Fruit fly (Drosophila melanogaster) whole organism, embryonic: ENCODE data around the gene Coq7.
A peak's percentile ranks its signal among the peaks of the same experiment; 100 is the strongest.

ENCODE experiments used
- Aef1 ChIP-seq: fragments of 200-800 bp; sonication (Bioruptor generic); IDR thresholded peaks from 3 replicates; pipeline ENCODE4 v1.3.6; 2022; ENCODE audit warnings: missing biosample characterization, missing genetic modification characterization
- Atf6 ChIP-seq: fragments of 200-800 bp; sonication (Bioruptor generic); IDR thresholded peaks from 2 replicates; pipeline ENCODE4 v1.3.6; 2022; ENCODE audit warnings: missing biosample characterization, missing genetic modification characterization
- CG10431 ChIP-seq: fragments of 200-800 bp; sonication (Bioruptor generic); optimal IDR thresholded peaks from 3 replicates; lab custom pipeline; 2018; ENCODE audit warnings: missing biosample characterization, mild to moderate bottlenecking, missing genetic modification characterization
- CG10543 ChIP-seq: fragments of 200-800 bp; sonication (Bioruptor generic); optimal IDR thresholded peaks from 3 replicates; lab custom pipeline; 2017; ENCODE audit warnings: missing biosample characterization, mild to moderate bottlenecking, missing genetic modification characterization, moderate library complexity
- CG11504 ChIP-seq: fragments of 200-800 bp; sonication (Bioruptor generic); optimal IDR thresholded peaks from 3 replicates; lab custom pipeline; 2019; ENCODE audit warnings: missing biosample characterization, mild to moderate bottlenecking, missing genetic modification characterization, moderate library complexity
- CG12155 ChIP-seq: fragments of 200-800 bp; sonication (Bioruptor generic); optimal IDR thresholded peaks from 3 replicates; lab custom pipeline; 2016; ENCODE audit warnings: missing biosample characterization, missing genetic modification characterization
- CG14441 ChIP-seq: fragments of 200-800 bp; sonication (Bioruptor generic); IDR thresholded peaks from 2 replicates; pipeline ENCODE4 v1.3.6; 2022; ENCODE audit warnings: missing biosample characterization, missing genetic modification characterization
- CG15073 ChIP-seq: fragments of 200-800 bp; sonication (Bioruptor generic); optimal IDR thresholded peaks from 2 replicates; lab custom pipeline; 2016; ENCODE audit warnings: missing biosample characterization, missing genetic modification characterization
- CG17802 ChIP-seq: fragments of 200-800 bp; sonication (Bioruptor generic); optimal IDR thresholded peaks from 2 replicates; lab custom pipeline; 2018; ENCODE audit warnings: missing biosample characterization, mild to moderate bottlenecking, missing genetic modification characterization, moderate library complexity
- CG30403 ChIP-seq: fragments of 200-800 bp; sonication (Bioruptor generic); optimal IDR thresholded peaks from 3 replicates; lab custom pipeline; 2016; ENCODE audit warnings: missing biosample characterization, missing genetic modification characterization
- CG31388 ChIP-seq: fragments of 200-800 bp; sonication (Bioruptor generic); optimal IDR thresholded peaks from 2 replicates; lab custom pipeline; 2016; ENCODE audit warnings: missing biosample characterization, missing genetic modification characterization
- CG34376 ChIP-seq: fragments of 200-800 bp; sonication (Bioruptor generic); optimal IDR thresholded peaks from 2 replicates; lab custom pipeline; 2018; ENCODE audit warnings: missing biosample characterization, mild to moderate bottlenecking, missing genetic modification characterization
- CG3726 ChIP-seq: fragments of 200-800 bp; sonication (Bioruptor generic); IDR thresholded peaks from 3 replicates; pipeline ENCODE4, ENCODE4 v1.3.6; 2022; ENCODE audit warnings: missing biosample characterization, missing genetic modification characterization
- CG4328 ChIP-seq: fragments of 200-800 bp; sonication (Bioruptor generic); optimal IDR thresholded peaks from 3 replicates; lab custom pipeline; 2017; ENCODE audit warnings: missing biosample characterization, missing genetic modification reagents, missing genetic modification characterization
- CG6683 ChIP-seq: fragments of 200-800 bp; sonication (Bioruptor generic); optimal IDR thresholded peaks from 2 replicates; lab custom pipeline; 2017; ENCODE audit warnings: missing biosample characterization, mild to moderate bottlenecking, missing genetic modification characterization, missing genetic modification reagents
- CG9876 ChIP-seq: fragments of 200-800 bp; sonication (Bioruptor generic); optimal IDR thresholded peaks from 2 replicates; lab custom pipeline; 2016; ENCODE audit warnings: missing biosample characterization, missing genetic modification characterization
- CoRest ChIP-seq: fragments of 200-800 bp; sonication (Bioruptor generic); optimal IDR thresholded peaks from 3 replicates; lab custom pipeline; 2018; ENCODE audit warnings: missing biosample characterization, mild to moderate bottlenecking, missing genetic modification characterization, moderate library complexity
- Dad ChIP-seq: fragments of 200-800 bp; sonication (Bioruptor generic); optimal IDR thresholded peaks from 3 replicates; lab custom pipeline; 2016; ENCODE audit warnings: missing biosample characterization, missing genetic modification characterization
- Dbx ChIP-seq: fragments of 200-800 bp; sonication (Bioruptor generic); IDR thresholded peaks from 3 replicates; pipeline ENCODE4 v1.3.6; 2022; ENCODE audit warnings: missing biosample characterization, missing genetic modification characterization
- E2f1 ChIP-seq: fragments of 200-800 bp; sonication (Bioruptor generic); IDR thresholded peaks from 2 replicates; pipeline ENCODE4 v1.3.6; 2022; ENCODE audit warnings: missing biosample characterization, missing genetic modification characterization
- Eip74EF ChIP-seq, 2 experiments: fragments of 200-800 bp in 1 of 2; fragments of >200 bp in 1 of 2; sonication (Bioruptor generic) in 1 of 2; optimal IDR thresholded peaks; 2 replicates each; lab custom pipeline; 2017 to 2019; ENCODE audit warnings: missing biosample characterization in 2 of 2, missing genetic modification characterization in 2 of 2, mild to moderate bottlenecking in 1 of 2, moderate library complexity in 1 of 2
- Fer2 ChIP-seq: fragments of 200-800 bp; sonication (Bioruptor generic); optimal IDR thresholded peaks from 2 replicates; lab custom pipeline; 2018; ENCODE audit warnings: missing biosample characterization, mild to moderate bottlenecking, missing genetic modification characterization, moderate library complexity
- HLH54F ChIP-seq: fragments of 200-800 bp; sonication (Bioruptor generic); optimal IDR thresholded peaks from 3 replicates; lab custom pipeline; 2016; ENCODE audit warnings: missing biosample characterization, missing genetic modification characterization
- Lim3 ChIP-seq: fragments of 200-800 bp; sonication (Bioruptor generic); IDR thresholded peaks from 2 replicates; pipeline ENCODE4 v1.3.6; 2022; ENCODE audit warnings: missing biosample characterization, missing genetic modification characterization
- MESR4 ChIP-seq: fragments of 200-800 bp; sonication (Bioruptor generic); optimal IDR thresholded peaks from 2 replicates; lab custom pipeline; 2018; ENCODE audit warnings: missing biosample characterization, mild to moderate bottlenecking, missing genetic modification characterization, moderate library complexity
- Mad ChIP-seq: fragments of 200-800 bp; sonication (Bioruptor generic); optimal IDR thresholded peaks from 2 replicates; lab custom pipeline; 2016; ENCODE audit warnings: missing biosample characterization, missing genetic modification characterization
- Med ChIP-seq: fragments of 200-800 bp; sonication (Bioruptor generic); peaks from one replicate; lab custom pipeline; 2016; ENCODE audit warnings: missing biosample characterization, missing genetic modification characterization, mild to moderate bottlenecking, inconsistent platforms, moderate library complexity
- NFAT ChIP-seq: fragments of 200-800 bp; sonication (Bioruptor generic); IDR thresholded peaks from 2 replicates; pipeline ENCODE4 v1.3.6; 2022; ENCODE audit warnings: missing biosample characterization, missing genetic modification characterization
- PHDP ChIP-seq: fragments of 200-800 bp; sonication (Bioruptor generic); optimal IDR thresholded peaks from 3 replicates; lab custom pipeline; 2018; ENCODE audit warnings: missing biosample characterization, mild to moderate bottlenecking, missing genetic modification characterization, moderate library complexity
- ac ChIP-seq: fragments of 200-800 bp; sonication (Bioruptor generic); optimal IDR thresholded peaks from 3 replicates; lab custom pipeline; 2017; ENCODE audit warnings: missing biosample characterization, mild to moderate bottlenecking, missing genetic modification characterization
- ara ChIP-seq: fragments of 200-800 bp; sonication (Bioruptor generic); IDR thresholded peaks from 2 replicates; pipeline ENCODE4 v1.3.6; 2022; ENCODE audit warnings: missing biosample characterization, missing genetic modification characterization
- btn ChIP-seq: fragments of 200-800 bp; sonication (Bioruptor generic); optimal IDR thresholded peaks from 2 replicates; lab custom pipeline; 2016; ENCODE audit warnings: missing biosample characterization, missing genetic modification characterization
- chif ChIP-seq, 2 experiments: fragments of 200-800 bp; sonication (Bioruptor generic); optimal IDR thresholded peaks; 3 replicates each; lab custom pipeline; 2016; ENCODE audit warnings: missing biosample characterization in 2 of 2, missing genetic modification characterization in 2 of 2
- corto ChIP-seq: fragments of 200-800 bp; sonication (Bioruptor generic); optimal IDR thresholded peaks from 2 replicates; lab custom pipeline; 2016; ENCODE audit warnings: missing biosample characterization, mild to moderate bottlenecking, missing genetic modification characterization, moderate library complexity
- croc ChIP-seq: fragments of 200-800 bp; sonication (Bioruptor generic); conservative IDR thresholded peaks from 3 replicates; pipeline ENCODE4 v1.3.6; 2022; ENCODE audit warnings: missing biosample characterization, missing genetic modification characterization
- cwo ChIP-seq: fragments of 200-800 bp; sonication (Bioruptor generic); optimal IDR thresholded peaks from 3 replicates; lab custom pipeline; 2017; ENCODE audit warnings: missing biosample characterization, missing genetic modification characterization, mild to moderate bottlenecking, moderate library complexity, missing genetic modification reagents
- dmrt11E ChIP-seq: fragments of 200-800 bp; sonication (Bioruptor generic); optimal IDR thresholded peaks from 3 replicates; lab custom pipeline; 2018; ENCODE audit warnings: missing biosample characterization, mild to moderate bottlenecking, missing genetic modification characterization, moderate library complexity
- ems ChIP-seq: fragments of 200-800 bp; sonication (Bioruptor generic); optimal IDR thresholded peaks from 3 replicates; lab custom pipeline; 2016; ENCODE audit warnings: missing biosample characterization, missing genetic modification characterization
- exex ChIP-seq: fragments of 200-800 bp; sonication (Bioruptor generic); optimal IDR thresholded peaks from 4 replicates; lab custom pipeline; 2018; ENCODE audit warnings: missing biosample characterization, mild to moderate bottlenecking, missing genetic modification characterization, moderate library complexity
- gfzf ChIP-seq: fragments of 200-800 bp; sonication (Bioruptor generic); optimal IDR thresholded peaks from 2 replicates; lab custom pipeline; 2016; ENCODE audit warnings: missing biosample characterization, mild to moderate bottlenecking, missing genetic modification characterization, moderate library complexity
- gro ChIP-seq: fragments of 200-800 bp; sonication (Bioruptor generic); optimal IDR thresholded peaks from 2 replicates; lab custom pipeline; 2016; ENCODE audit warnings: missing biosample characterization, missing genetic modification characterization
- gsb ChIP-seq: fragments of 200-800 bp; sonication (Bioruptor generic); IDR thresholded peaks from 2 replicates; pipeline ENCODE4 v1.3.6; 2022; ENCODE audit warnings: missing biosample characterization, missing genetic modification characterization
- jumu ChIP-seq: fragments of 200-800 bp; sonication (Bioruptor generic); optimal IDR thresholded peaks from 3 replicates; lab custom pipeline; 2016; ENCODE audit warnings: missing biosample characterization, missing genetic modification characterization
- onecut ChIP-seq: fragments of 200-800 bp; sonication (Bioruptor generic); IDR thresholded peaks from 2 replicates; pipeline ENCODE4 v1.3.6; 2022; ENCODE audit warnings: missing biosample characterization, missing genetic modification characterization
- pum ChIP-seq: fragments of 200-800 bp; sonication (Bioruptor generic); optimal IDR thresholded peaks from 2 replicates; lab custom pipeline; 2016; ENCODE audit warnings: missing biosample characterization, missing genetic modification characterization
- pzg ChIP-seq: fragments of 200-800 bp; sonication (Bioruptor generic); optimal IDR thresholded peaks from 3 replicates; lab custom pipeline; 2018; ENCODE audit warnings: missing biosample characterization, mild to moderate bottlenecking, missing genetic modification characterization, moderate library complexity
- sens ChIP-seq: fragments of 200-800 bp; sonication (Bioruptor generic); peaks from one replicate; lab custom pipeline; 2016; ENCODE audit warnings: missing biosample characterization, missing genetic modification characterization
- sim ChIP-seq: fragments of 200-800 bp; sonication (Bioruptor generic); IDR thresholded peaks from 2 replicates; pipeline ENCODE4 v1.3.6; 2022; ENCODE audit warnings: missing biosample characterization, missing genetic modification characterization
- stwl ChIP-seq: fragments of 200-800 bp; sonication (Bioruptor generic); optimal IDR thresholded peaks from 3 replicates; lab custom pipeline; 2018; ENCODE audit warnings: missing biosample characterization, mild to moderate bottlenecking, missing genetic modification characterization, moderate library complexity
- wor ChIP-seq: fragments of 200-800 bp; sonication (Bioruptor generic); IDR thresholded peaks from 2 replicates; pipeline ENCODE4 v1.3.6; 2022; ENCODE audit warnings: missing biosample characterization, missing genetic modification characterization
- zen ChIP-seq: fragments of 200-800 bp; sonication (Bioruptor generic); optimal IDR thresholded peaks from 3 replicates; lab custom pipeline; 2018; ENCODE audit warnings: missing biosample characterization, mild to moderate bottlenecking, missing genetic modification characterization, moderate library complexity

Gene Coq7

DNA sequence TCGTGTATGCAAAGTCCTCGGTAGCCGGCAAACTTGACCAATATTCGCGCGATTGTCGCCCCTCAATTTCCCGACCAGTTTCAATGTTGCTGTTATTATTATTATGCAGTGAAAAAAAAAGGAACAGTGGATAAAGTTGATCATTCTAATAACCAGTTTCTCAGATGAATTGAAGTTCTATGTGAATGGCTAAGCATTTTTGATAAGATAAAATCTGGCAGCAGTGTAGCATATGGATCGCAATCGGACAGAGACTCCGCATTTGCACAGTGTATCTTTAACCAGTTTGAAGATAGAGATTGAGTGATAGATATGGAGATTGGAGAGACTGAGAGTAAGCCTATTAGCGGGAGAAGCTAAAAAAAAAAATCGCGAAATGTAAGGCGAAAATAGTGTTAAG is 22.4 kb downstream of the Coq7 start (continued):
- TF ChIP-seq CG4328 (GFP tag; lab: Kevin White, UChicago) (no peak), MESR4 (no peak), Fer2 (tag; lab: Kevin White, UChicago) (peak; percentile 33), dmrt11E (tag; lab: Kevin White, UChicago) (no peak), Lim3 (GFP tag; lab: Robert Waterston, UW) (peak; percentile 47; the same call in 1 of the 2 replicates), sim (GFP tag; lab: Robert Waterston, UW) (no peak), Atf6 (GFP tag; lab: Robert Waterston, UW) (peak; percentile 70), CG15073 (GFP tag; lab: Kevin White, UChicago) (no peak), Med (GFP tag; lab: Kevin White, UChicago) (peak; percentile 94), CG10543 (GFP tag; lab: Kevin White, UChicago) (no peak), CoRest (tag; lab: Kevin White, UChicago) (peak; percentile 73), corto (GFP tag; lab: Kevin White, UChicago) (no peak), CG14441 (peak; percentile 84), stwl (tag; lab: Kevin White, UChicago) (no peak), ems (GFP tag; lab: Kevin White, UChicago) (peak; percentile 58), croc (GFP tag; lab: Robert Waterston, UW) (peak; percentile 41; the same call in 1 of the 3 replicates), gfzf (GFP tag; lab: Kevin White, UChicago) (no peak), ara (GFP tag; lab: Robert Waterston, UW) (peak; percentile 46; the same call in 1 of the 2 replicates), onecut (GFP tag; lab: Robert Waterston, UW) (peak; percentile 41; the same call in 1 of the 2 replicates), Eip74EF (GFP tag; optimal IDR thresholded peaks at IDR 0.05; lab: Kevin White, UChicago) (peak in 1 of 2 experiments; percentile 37), gsb (GFP tag; lab: Robert Waterston, UW) (peak; percentile 66; the same call in 1 of the 2 replicates), Mad (GFP tag; lab: Kevin White, UChicago) (no peak), CG17802 (peak; percentile 25), chif (GFP tag; optimal IDR thresholded peaks at IDR 0.05; lab: Kevin White, UChicago) (peak; percentile 48 to 74), gro (peak; percentile 84), CG34376 (GFP tag; lab: Kevin White, UChicago) (no peak), CG12155 (GFP tag; lab: Kevin White, UChicago) (peak; percentile 75), CG6683 (no peak), cwo (GFP tag; lab: Kevin White, UChicago) (peak; percentile 45), NFAT (peak; percentile 88), sens (GFP tag; lab: Kevin White, UChicago) (peak; percentile 86), CG31388 (GFP tag; lab: Kevin White, UChicago) (no peak), pzg (GFP tag; lab: Kevin White, UChicago) (no peak), Dbx (GFP tag; lab: Robert Waterston, UW) (peak; percentile 80), CG3726 (GFP tag; lab: Robert Waterston, UW) (no peak), Aef1 (GFP tag; lab: Robert Waterston, UW) (peak; percentile 74), CG11504 (tag; lab: Kevin White, UChicago) (peak; percentile 82), CG10431 (GFP tag; lab: Kevin White, UChicago) (no peak), ac (GFP tag; lab: Kevin White, UChicago) (no peak), CG30403 (peak; percentile 75), btn (peak; percentile 1), PHDP (peak; percentile 68), jumu (GFP tag; lab: Kevin White, UChicago) (peak; percentile 52), CG9876 (peak; percentile 47), pum (GFP tag; lab: Kevin White, UChicago) (peak; percentile 55), E2f1 (GFP tag; lab: Robert Waterston, UW) (peak; percentile 53; the same call in 1 of the 2 replicates), zen (tag; lab: Kevin White, UChicago) (no peak), Dad (GFP tag; lab: Kevin White, UChicago) (peak; percentile 44), wor (peak; percentile 58), exex (tag; lab: Kevin White, UChicago) (peak; percentile 14), HLH54F (GFP tag; lab: Kevin White, UChicago) (peak; percentile 75)
